Worm (Caenorhabditis elegans) whole organism, early embryonic: ENCODE measurements around the gene M106.2.

Experiments
- B0310.2 ChIP-seq: sonication (generic microtip); optimal IDR thresholded peaks from 2 replicates; lab custom pipeline; 2016; ENCODE audit warnings: mild to moderate bottlenecking, missing genetic modification characterization, missing compliant biosample characterization
- F13C5.2 ChIP-seq: sonication (generic microtip); optimal IDR thresholded peaks from 2 replicates; lab custom pipeline; 2017; ENCODE audit warnings: mild to moderate bottlenecking, missing genetic modification characterization, inconsistent platforms, missing compliant biosample characterization
- aly-1 ChIP-seq: sonication (generic microtip); optimal IDR thresholded peaks from 2 replicates; lab custom pipeline; 2016; ENCODE audit warnings: missing genetic modification characterization, missing compliant biosample characterization
- ama-1 ChIP-seq: fragments of 150-350 bp; optimal IDR thresholded peaks from 2 replicates; lab custom pipeline; 2014
- ceh-13 ChIP-seq: fragments of 200-800 bp; sonication (Bioruptor generic); optimal IDR thresholded peaks from 2 replicates; lab custom pipeline; 2018; ENCODE audit warnings: mild to moderate bottlenecking, missing genetic modification characterization, missing compliant biosample characterization
- ceh-36 ChIP-seq: sonication (generic microtip); optimal IDR thresholded peaks from 2 replicates; lab custom pipeline; 2016; ENCODE audit warnings: missing genetic modification characterization, inconsistent platforms, missing compliant biosample characterization
- ets-7 ChIP-seq: sonication (generic microtip); optimal IDR thresholded peaks from 2 replicates; lab custom pipeline; 2016; ENCODE audit warnings: missing genotype, missing genetic modification characterization, missing compliant biosample characterization
- flt-1 ChIP-seq: fragments of 200-800 bp; sonication (Bioruptor generic); IDR thresholded peaks from 2 replicates; pipeline ENCODE4 v1.3.6; 2022; ENCODE audit warnings: missing genetic modification characterization, missing compliant biosample characterization
- hmbx-1 ChIP-seq: sonication (generic microtip); optimal IDR thresholded peaks from 2 replicates; lab custom pipeline; 2016; ENCODE audit warnings: mild to moderate bottlenecking, missing genetic modification characterization, missing compliant biosample characterization
- hmg-4 ChIP-seq: fragments of 200-800 bp; sonication (Bioruptor generic); optimal IDR thresholded peaks from 2 replicates; lab custom pipeline; 2018; ENCODE audit warnings: mild to moderate bottlenecking, missing genetic modification characterization, missing compliant biosample characterization
- hnd-1 ChIP-seq: sonication (generic microtip); optimal IDR thresholded peaks from 2 replicates; lab custom pipeline; 2016; ENCODE audit warnings: missing genetic modification characterization, missing compliant biosample characterization
- pes-1 ChIP-seq: fragments of 200-800 bp; sonication (Bioruptor generic); IDR thresholded peaks from 2 replicates; pipeline ENCODE4 v1.3.6; 2022; ENCODE audit warnings: missing genetic modification reagents, missing genetic modification characterization, missing compliant biosample characterization
- scrt-1 ChIP-seq: fragments of 200-800 bp; sonication (Bioruptor generic); IDR thresholded peaks from 2 replicates; pipeline ENCODE4 v1.3.6; 2022; ENCODE audit warnings: missing genetic modification characterization, missing compliant biosample characterization
- sea-1 ChIP-seq: fragments of 200-800 bp; sonication (Bioruptor generic); conservative IDR thresholded peaks from 2 replicates; pipeline ENCODE4 v1.3.6; 2022; ENCODE audit warnings: missing genetic modification characterization, missing compliant biosample characterization
- tbx-11 ChIP-seq: fragments of 200-800 bp; sonication (Bioruptor generic); IDR thresholded peaks from 2 replicates; pipeline ENCODE4 v1.3.6; 2022; ENCODE audit warnings: missing genetic modification characterization, missing compliant biosample characterization
- tbx-37 ChIP-seq: fragments of 200-800 bp; sonication (Bioruptor generic); conservative IDR thresholded peaks from 2 replicates; pipeline ENCODE4 v1.3.6; 2022; ENCODE audit warnings: missing genetic modification reagents, missing genetic modification characterization, missing compliant biosample characterization
- tra-4 ChIP-seq: sonication (generic microtip); optimal IDR thresholded peaks from 2 replicates; lab custom pipeline; 2017; ENCODE audit warnings: missing genetic modification characterization, missing compliant biosample characterization

M106.2 gene

DNA sequence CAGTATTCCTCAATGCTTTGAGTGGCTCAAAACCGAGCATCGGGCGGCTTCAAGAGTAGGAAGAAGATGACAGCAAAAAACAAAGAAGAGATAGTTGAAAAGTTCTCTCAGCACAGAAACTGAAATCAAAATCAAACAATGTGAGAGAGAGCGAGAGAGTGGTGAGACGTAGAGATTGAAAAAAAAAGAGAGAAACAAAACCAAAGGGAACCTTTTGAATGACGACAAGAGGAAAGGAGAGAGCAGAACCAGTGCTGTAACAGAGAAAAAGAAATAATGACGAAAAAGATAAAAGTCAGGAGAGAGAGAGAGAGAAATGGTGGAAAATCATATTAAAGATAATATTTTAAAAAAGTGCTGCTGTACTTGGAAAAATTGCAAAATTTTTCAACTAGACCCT, 17.4 kb upstream of the M106.2 start:
- TF ChIP-seq hmg-4 (GFP tag; lab: Kevin White, UChicago) (no peak), ets-7 (tag; lab: Kevin White, UChicago) (no peak), tbx-11 (GFP tag; lab: Robert Waterston, UW) (no peak), hnd-1 (no peak), F13C5.2 (tag; lab: Kevin White, UChicago) (no peak), pes-1 (GFP tag; lab: Robert Waterston, UW) (no peak), tra-4 (tag; lab: Kevin White, UChicago) (no peak)

- no peak for TF ChIP-seq F13C5.2 (tag; lab: Kevin White, UChicago)
- no peak for TF ChIP-seq scrt-1 (GFP tag; lab: Robert Waterston, UW)
- TF ChIP-seq ceh-13 (GFP tag; lab: Kevin White, UChicago), result no peak
- TF ChIP-seq tra-4 (tag; lab: Kevin White, UChicago), result no peak
- TF ChIP-seq hmg-4 (GFP tag; lab: Kevin White, UChicago), result no peak
These were observed 13.2 kb upstream of the M106.2 start for ce11 chrII:10862749-10863656.

DNA sequence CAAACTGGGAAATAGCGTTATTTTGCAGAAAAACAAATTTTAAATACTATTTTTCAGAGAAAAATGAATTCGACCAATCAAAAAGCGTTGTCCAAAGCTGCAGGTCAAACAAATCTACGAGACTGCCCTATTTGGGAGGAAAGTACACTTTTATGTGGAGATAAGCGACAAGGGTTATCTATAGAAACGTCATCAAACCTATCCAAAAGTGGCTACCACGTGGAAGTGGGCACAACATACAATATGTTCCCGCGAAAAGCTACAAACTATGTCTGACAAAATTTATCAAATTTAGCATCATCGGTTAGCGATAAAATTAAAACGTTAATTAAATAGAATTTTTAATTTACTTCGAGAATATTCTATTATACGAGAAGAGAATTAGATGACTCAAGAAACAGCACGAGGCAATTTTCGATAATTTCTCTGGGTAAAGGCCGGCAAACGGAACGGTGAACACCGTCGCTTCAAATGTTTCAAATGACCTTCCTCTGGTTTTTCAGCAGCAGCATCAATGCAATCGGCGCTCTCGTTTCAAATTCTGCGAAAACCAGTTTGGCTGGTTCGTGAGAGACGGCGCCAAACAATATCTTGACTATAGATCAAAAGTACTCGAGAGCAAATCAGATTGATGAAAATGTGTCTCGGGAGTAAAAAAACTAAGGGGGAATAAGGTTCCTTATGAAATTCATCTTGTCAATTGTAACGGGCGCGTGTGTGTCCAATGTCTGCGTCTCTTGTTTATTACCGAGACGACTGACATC, 12.1 kb upstream of the M106.2 start:
- TF ChIP-seq tbx-37 (GFP tag; lab: Robert Waterston, UW) (no peak), scrt-1 (GFP tag; lab: Robert Waterston, UW) (no peak), hnd-1 (no peak), ets-7 (tag; lab: Kevin White, UChicago) (no peak), ama-1 (lab: Kevin White, UChicago) (no peak), B0310.2 (tag; lab: Kevin White, UChicago) (no peak), pes-1 (GFP tag; lab: Robert Waterston, UW) (no peak), F13C5.2 (tag; lab: Kevin White, UChicago) (no peak), hmbx-1 (tag; lab: Kevin White, UChicago) (no peak), ceh-36 (tag; lab: Kevin White, UChicago) (no peak), tbx-11 (GFP tag; lab: Robert Waterston, UW) (no peak), hmg-4 (GFP tag; lab: Kevin White, UChicago) (no peak), flt-1 (GFP tag; lab: Robert Waterston, UW) (no peak), sea-1 (GFP tag; lab: Robert Waterston, UW) (no peak), ceh-13 (GFP tag; lab: Kevin White, UChicago) (no peak), tra-4 (tag; lab: Kevin White, UChicago) (no peak), aly-1 (tag; lab: Kevin White, UChicago) (no peak)

DNA sequence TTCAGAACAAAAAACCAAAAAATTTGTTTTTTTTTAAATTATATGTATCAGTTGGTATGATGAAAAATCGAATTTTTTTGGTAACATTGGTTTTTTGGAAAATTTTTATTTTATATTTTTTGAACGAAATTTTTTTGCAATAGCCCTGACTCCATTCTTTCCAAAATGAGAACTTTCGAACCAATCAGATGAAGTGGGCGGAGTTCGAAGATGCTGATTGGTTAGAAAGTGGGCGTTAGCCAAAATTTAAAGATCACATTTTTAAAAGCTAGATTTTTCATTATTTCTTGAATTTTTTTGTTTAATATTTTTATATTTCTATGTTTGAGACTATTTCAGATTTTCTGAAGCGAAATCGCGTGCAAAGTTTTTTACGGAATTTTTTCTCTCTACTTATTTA, 11.5 kb upstream of the M106.2 start:
- TF ChIP-seq hmg-4 (GFP tag; lab: Kevin White, UChicago) (no peak), ceh-36 (tag; lab: Kevin White, UChicago) (no peak), scrt-1 (GFP tag; lab: Robert Waterston, UW) (no peak), ama-1 (lab: Kevin White, UChicago) (no peak), sea-1 (GFP tag; lab: Robert Waterston, UW) (no peak), flt-1 (GFP tag; lab: Robert Waterston, UW) (no peak), F13C5.2 (tag; lab: Kevin White, UChicago) (no peak), aly-1 (tag; lab: Kevin White, UChicago) (no peak), ceh-13 (GFP tag; lab: Kevin White, UChicago) (no peak), tra-4 (tag; lab: Kevin White, UChicago) (no peak), tbx-37 (GFP tag; lab: Robert Waterston, UW) (no peak), ets-7 (tag; lab: Kevin White, UChicago) (no peak), pes-1 (GFP tag; lab: Robert Waterston, UW) (no peak), B0310.2 (tag; lab: Kevin White, UChicago) (no peak)

- TF ChIP-seq tbx-37 (GFP tag; lab: Robert Waterston, UW) (no peak), hnd-1 (no peak)
These were observed 11.0 kb upstream of the M106.2 start, which contains the start of gene M106.3 for ce11 chrII:10860840-10861239. Gene M106.3, minus strand, starts transcription at chrII:10860909.

ce11 chrII:10859359-10859758, 9.6 kb upstream of the M106.2 start:
- TF ChIP-seq ceh-13 (GFP tag; lab: Kevin White, UChicago) (no peak), aly-1 (tag; lab: Kevin White, UChicago) (no peak), hnd-1 (no peak), F13C5.2 (tag; lab: Kevin White, UChicago) (no peak), pes-1 (GFP tag; lab: Robert Waterston, UW) (no peak), scrt-1 (GFP tag; lab: Robert Waterston, UW) (no peak), ets-7 (tag; lab: Kevin White, UChicago) (no peak), hmbx-1 (tag; lab: Kevin White, UChicago) (no peak), tbx-11 (GFP tag; lab: Robert Waterston, UW) (no peak), hmg-4 (GFP tag; lab: Kevin White, UChicago) (no peak), ama-1 (lab: Kevin White, UChicago) (no peak), ceh-36 (tag; lab: Kevin White, UChicago) (no peak), tra-4 (tag; lab: Kevin White, UChicago) (no peak), B0310.2 (tag; lab: Kevin White, UChicago) (no peak), sea-1 (GFP tag; lab: Robert Waterston, UW) (no peak), flt-1 (GFP tag; lab: Robert Waterston, UW) (no peak)
